Worm (Caenorhabditis elegans): ENCODE results near the gene Y62F5A.9.

ce11 chrII:11518184-11518583 is 20.5 kb downstream of the Y62F5A.9 start, which contains the start of gene B0334.10:
- TF ChIP-seq zip-5 (tag; optimal IDR thresholded peaks at IDR 0.05) (no peak), pha-4 (tag; optimal IDR thresholded peaks at IDR 0.05) (no peak), sdc-2 (tag; optimal IDR thresholded peaks at IDR 0.05) (no peak), fax-1 (tag; optimal IDR thresholded peaks at IDR 0.05) (no peak), pqm-1 (tag; optimal IDR thresholded peaks at IDR 0.05) (no peak), dmd-4 (tag; optimal IDR thresholded peaks at IDR 0.05; ENCODE audit: borderline replicate concordance) (no peak), ceh-30 (tag; optimal IDR thresholded peaks at IDR 0.05) (no peak), hlh-30 (tag; optimal IDR thresholded peaks at IDR 0.05; ENCODE audit: insufficient read depth) (no peak), nfya-1 (tag; optimal IDR thresholded peaks at IDR 0.05) (no peak), ama-1 (optimal IDR thresholded peaks at IDR 0.05) (no peak), ets-4 (tag; optimal IDR thresholded peaks at IDR 0.05) (no peak)
